Worm (Caenorhabditis elegans) whole organism, L4 larva: ENCODE measurements around the gene srh-38.

Experiments used
- F49E8.2 ChIP-seq: sonication (generic microtip); optimal IDR thresholded peaks from 2 replicates; lab custom pipeline; 2016; ENCODE audit warnings: missing compliant biosample characterization, mild to moderate bottlenecking, missing genetic modification characterization, borderline replicate concordance
- aly-2 ChIP-seq: sonication (generic microtip); optimal IDR thresholded peaks from 2 replicates; lab custom pipeline; 2018; ENCODE audit warnings: missing biosample characterization, missing genetic modification characterization
- ceh-20 ChIP-seq: fragments of 200-800 bp; sonication (Bioruptor generic); IDR thresholded peaks from 2 replicates; pipeline ENCODE4 v1.3.6; 2022; ENCODE audit warnings: missing genetic modification reagents, missing genetic modification characterization, missing compliant biosample characterization
- fkh-10 ChIP-seq: fragments of 150-350 bp; optimal IDR thresholded peaks from 2 replicates; lab custom pipeline; 2014; ENCODE audit warnings: missing biosample characterization, missing genetic modification reagents, missing genetic modification characterization
- fos-1 ChIP-seq: fragments of 150-350 bp; optimal IDR thresholded peaks from 2 replicates; lab custom pipeline; 2014; ENCODE audit warnings: missing biosample characterization, missing genetic modification characterization
- lin-15B ChIP-seq: fragments of 150-350 bp; sonication (generic microtip); optimal IDR thresholded peaks from 3 replicates; lab custom pipeline; 2014; ENCODE audit warnings: missing biosample characterization, missing genetic modification characterization
- lin-39 ChIP-seq: fragments of 150-350 bp; optimal IDR thresholded peaks from 2 replicates; lab custom pipeline; 2014; ENCODE audit warnings: missing biosample characterization, missing genetic modification reagents, missing genetic modification characterization
- nhr-11 ChIP-seq: fragments of 150-350 bp; optimal IDR thresholded peaks from 2 replicates; lab custom pipeline; 2014; ENCODE audit warnings: missing biosample characterization, missing genetic modification characterization
- nhr-237 ChIP-seq: sonication (generic microtip); optimal IDR thresholded peaks from 2 replicates; lab custom pipeline; 2017; ENCODE audit warnings: missing biosample characterization, missing genetic modification characterization
- nhr-48 ChIP-seq: sonication (generic microtip); optimal IDR thresholded peaks from 2 replicates; lab custom pipeline; 2016; ENCODE audit warnings: mild to moderate bottlenecking, missing genetic modification characterization, missing compliant biosample characterization
- nhr-76 ChIP-seq: fragments of 150-350 bp; optimal IDR thresholded peaks from 2 replicates; lab custom pipeline; 2014; ENCODE audit warnings: missing biosample characterization, missing genetic modification characterization
- pqm-1 ChIP-seq: sonication (generic microtip); optimal IDR thresholded peaks from 2 replicates; lab custom pipeline; 2017; ENCODE audit warnings: missing biosample characterization, missing genetic modification characterization
- unc-62 ChIP-seq, 3 experiments: fragments of 150-350 bp in 1 of 3; sonication (generic microtip); optimal IDR thresholded peaks in 2 of 3; peaks in 1 of 3; 1 replicate in 1 of 3; 2 replicates in 2 of 3; lab custom pipeline; 2014 to 2017; ENCODE audit warnings: missing biosample characterization in 3 of 3, missing genetic modification characterization in 3 of 3, missing genetic modification reagents in 3 of 3, missing genotype in 1 of 3

- TF ChIP-seq ceh-20 (no peak), fkh-10 (GFP tag; lab: Kevin White, UChicago) (no peak), lin-15B (no peak), pqm-1 (tag; lab: Kevin White, UChicago) (no peak), unc-62 (GFP tag; optimal IDR thresholded peaks at IDR 0.05 in 1 of 2; lab: Kevin White, UChicago) (no peak), unc-62 (tag; optimal IDR thresholded peaks at IDR 0.05; lab: Kevin White, UChicago) (no peak), fos-1 (tag; lab: Kevin White, UChicago) (no peak), nhr-11 (no peak), F49E8.2 (no peak), aly-2 (no peak), lin-39 (tag; lab: Kevin White, UChicago) (no peak), nhr-48 (no peak), nhr-76 (tag; lab: Kevin White, UChicago) (no peak), nhr-237 (no peak)
These were observed 22.6 kb downstream of the srh-38 start, which contains the start of gene str-46 for ce11 chrV:2899867-2900266.
